Fruit fly (Drosophila melanogaster) whole organism, prepupa: ENCODE data around the gene Ras85D.

Experiments used
- Blimp-1 ChIP-seq: fragments of 200-800 bp; sonication (Bioruptor generic); optimal IDR thresholded peaks from 3 replicates; lab custom pipeline; 2017; ENCODE audit warnings: missing biosample characterization, missing genetic modification characterization, mild to moderate bottlenecking, moderate library complexity, missing genetic modification reagents
- CG10631 ChIP-seq: fragments of 200-800 bp; sonication (Bioruptor generic); optimal IDR thresholded peaks from 2 replicates; lab custom pipeline; 2016; ENCODE audit warnings: missing biosample characterization, missing genetic modification characterization
- CG10669 ChIP-seq: fragments of 200-800 bp; sonication (Bioruptor generic); optimal IDR thresholded peaks from 3 replicates; lab custom pipeline; 2018; ENCODE audit warnings: missing biosample characterization, mild to moderate bottlenecking, missing genetic modification characterization, moderate library complexity
- CG11762 ChIP-seq: fragments of 200-800 bp; sonication (Bioruptor generic); optimal IDR thresholded peaks from 3 replicates; lab custom pipeline; 2016; ENCODE audit warnings: missing biosample characterization, missing genetic modification characterization; ENCODE audit not compliant: insufficient read depth
- CG1621 ChIP-seq: fragments of 200-800 bp; sonication (Bioruptor generic); optimal IDR thresholded peaks from 3 replicates; lab custom pipeline; 2018; ENCODE audit warnings: missing biosample characterization, mild to moderate bottlenecking, missing genetic modification characterization
- CG31627 ChIP-seq: fragments of 200-800 bp; sonication (Bioruptor generic); optimal IDR thresholded peaks from 3 replicates; lab custom pipeline; 2016; ENCODE audit warnings: missing biosample characterization, missing genetic modification characterization
- CG32006 ChIP-seq: fragments of 200-800 bp; sonication (Bioruptor generic); optimal IDR thresholded peaks from 3 replicates; lab custom pipeline; 2017; ENCODE audit warnings: missing biosample characterization, mild to moderate bottlenecking, missing genetic modification characterization
- CG34406 ChIP-seq: fragments of 200-800 bp; sonication (Bioruptor generic); optimal IDR thresholded peaks from 3 replicates; lab custom pipeline; 2016; ENCODE audit warnings: missing biosample characterization, missing genetic modification characterization
- CG6792 ChIP-seq: fragments of 200-800 bp; sonication (Bioruptor generic); optimal IDR thresholded peaks from 3 replicates; lab custom pipeline; 2016; ENCODE audit warnings: missing biosample characterization, missing genetic modification characterization
- CG6854 ChIP-seq: fragments of 200-800 bp; sonication (Bioruptor generic); optimal IDR thresholded peaks from 2 replicates; lab custom pipeline; 2017; ENCODE audit warnings: missing biosample characterization, mild to moderate bottlenecking, missing genetic modification characterization
- CG7368 ChIP-seq: fragments of 200-800 bp; sonication (Bioruptor generic); optimal IDR thresholded peaks from 3 replicates; lab custom pipeline; 2016; ENCODE audit warnings: missing biosample characterization, missing genetic modification characterization
- CG8319 ChIP-seq: fragments of 200-800 bp; sonication (Bioruptor generic); optimal IDR thresholded peaks from 3 replicates; lab custom pipeline; 2016; ENCODE audit warnings: missing biosample characterization, missing genetic modification characterization
- Eip78C ChIP-seq: fragments of 200-800 bp; sonication (Bioruptor generic); peaks from one replicate; lab custom pipeline; 2016; ENCODE audit warnings: missing biosample characterization, missing genetic modification characterization
- Eip93F ChIP-seq: fragments of 200-800 bp; sonication (Bioruptor generic); optimal IDR thresholded peaks from 2 replicates; lab custom pipeline; 2016; ENCODE audit warnings: missing biosample characterization, mild to moderate bottlenecking, missing genetic modification characterization
- Gug ChIP-seq: fragments of 200-800 bp; sonication (Bioruptor generic); IDR thresholded peaks from 2 replicates; pipeline ENCODE4 v1.3.6; 2022; ENCODE audit warnings: missing biosample characterization, missing genetic modification characterization
- Hr39 ChIP-seq: fragments of 200-800 bp; sonication (Bioruptor generic); optimal IDR thresholded peaks from 2 replicates; lab custom pipeline; 2016; ENCODE audit warnings: missing biosample characterization, missing genetic modification characterization
- Lpt ChIP-seq: fragments of 200-800 bp; sonication (Bioruptor generic); optimal IDR thresholded peaks from 3 replicates; lab custom pipeline; 2016; ENCODE audit warnings: missing biosample characterization, missing genetic modification characterization
- Met ChIP-seq: fragments of 200-800 bp; sonication (Bioruptor generic); optimal IDR thresholded peaks from 3 replicates; lab custom pipeline; 2016; ENCODE audit warnings: missing biosample characterization, missing genetic modification characterization
- OdsH ChIP-seq: fragments of 200-800 bp; sonication (Bioruptor generic); optimal IDR thresholded peaks from 3 replicates; lab custom pipeline; 2016; ENCODE audit warnings: missing biosample characterization, missing genetic modification characterization
- Sox102F ChIP-seq: fragments of 200-800 bp; sonication (Bioruptor generic); optimal IDR thresholded peaks from 2 replicates; lab custom pipeline; 2016; ENCODE audit warnings: missing biosample characterization, mild to moderate bottlenecking, missing genetic modification characterization
- Sox14 ChIP-seq: fragments of 200-800 bp; sonication (Bioruptor generic); optimal IDR thresholded peaks from 3 replicates; lab custom pipeline; 2016; ENCODE audit warnings: missing biosample characterization, missing genetic modification characterization
- acj6 ChIP-seq: fragments of 200-800 bp; sonication (Bioruptor generic); optimal IDR thresholded peaks from 3 replicates; lab custom pipeline; 2016; ENCODE audit warnings: missing biosample characterization, missing genetic modification characterization
- cyc ChIP-seq: fragments of 200-800 bp; sonication (Bioruptor generic); optimal IDR thresholded peaks from 3 replicates; lab custom pipeline; 2016; ENCODE audit warnings: missing biosample characterization, missing genetic modification characterization
- dac ChIP-seq: fragments of 200-800 bp; sonication (Bioruptor generic); optimal IDR thresholded peaks from 2 replicates; lab custom pipeline; 2017; ENCODE audit warnings: missing biosample characterization, mild to moderate bottlenecking, missing genetic modification characterization
- dsx ChIP-seq: fragments of 200-800 bp; optimal IDR thresholded peaks from 3 replicates; lab custom pipeline; 2019; ENCODE audit warnings: missing biosample characterization, mild to moderate bottlenecking, missing genetic modification characterization, moderate library complexity; ENCODE audit not compliant: poor library complexity, severe bottlenecking
- eg ChIP-seq: fragments of 200-800 bp; sonication (Bioruptor generic); IDR thresholded peaks from 3 replicates; pipeline ENCODE4 v1.3.6; 2022; ENCODE audit warnings: missing biosample characterization, missing genetic modification characterization
- esn ChIP-seq: fragments of 200-800 bp; sonication (Bioruptor generic); optimal IDR thresholded peaks from 2 replicates; lab custom pipeline; 2016; ENCODE audit warnings: missing biosample characterization, mild to moderate bottlenecking, missing genetic modification characterization, moderate library complexity
- fd59A ChIP-seq: fragments of 200-800 bp; sonication (Bioruptor generic); optimal IDR thresholded peaks from 2 replicates; lab custom pipeline; 2017; ENCODE audit warnings: missing biosample characterization, mild to moderate bottlenecking, missing genetic modification characterization, missing genetic modification reagents
- fd85E ChIP-seq: fragments of 200-800 bp; sonication (Bioruptor generic); optimal IDR thresholded peaks from 3 replicates; lab custom pipeline; 2016; ENCODE audit warnings: missing biosample characterization, missing genetic modification characterization
- fkh ChIP-seq: fragments of 200-800 bp; sonication (Bioruptor generic); optimal IDR thresholded peaks from 3 replicates; lab custom pipeline; 2017; ENCODE audit warnings: missing biosample characterization, mild to moderate bottlenecking, missing genetic modification characterization, moderate library complexity
- lz ChIP-seq: fragments of 200-800 bp; sonication (Bioruptor generic); optimal IDR thresholded peaks from 3 replicates; lab custom pipeline; 2016; ENCODE audit warnings: missing biosample characterization, missing genetic modification characterization
- net ChIP-seq: fragments of 200-800 bp; sonication (Bioruptor generic); optimal IDR thresholded peaks from 3 replicates; lab custom pipeline; 2016; ENCODE audit warnings: missing biosample characterization, missing genetic modification characterization
- pdm3 ChIP-seq: fragments of 200-800 bp; sonication (Bioruptor generic); optimal IDR thresholded peaks from 3 replicates; lab custom pipeline; 2016; ENCODE audit warnings: missing biosample characterization, missing genetic modification characterization
- ss ChIP-seq, 2 experiments: fragments of 200-800 bp; sonication (Bioruptor generic); optimal IDR thresholded peaks; 2 replicates in 1 of 2; 3 replicates in 1 of 2; lab custom pipeline; 2017 to 2018; ENCODE audit warnings: mild to moderate bottlenecking in 2 of 2, missing biosample characterization in 2 of 2, missing genetic modification characterization in 2 of 2, moderate library complexity in 1 of 2
- svp ChIP-seq: fragments of 200-800 bp; sonication (Bioruptor generic); peaks from one replicate; lab custom pipeline; 2016; ENCODE audit warnings: missing biosample characterization, missing genetic modification characterization
- topi ChIP-seq: fragments of 200-800 bp; sonication (Bioruptor generic); optimal IDR thresholded peaks from 3 replicates; lab custom pipeline; 2016; ENCODE audit warnings: missing biosample characterization, missing genetic modification characterization
- vri ChIP-seq: fragments of 200-800 bp; sonication (Bioruptor generic); optimal IDR thresholded peaks from 3 replicates; lab custom pipeline; 2016; ENCODE audit warnings: missing biosample characterization, mild to moderate bottlenecking, missing genetic modification characterization

Gene Ras85D

DNA sequence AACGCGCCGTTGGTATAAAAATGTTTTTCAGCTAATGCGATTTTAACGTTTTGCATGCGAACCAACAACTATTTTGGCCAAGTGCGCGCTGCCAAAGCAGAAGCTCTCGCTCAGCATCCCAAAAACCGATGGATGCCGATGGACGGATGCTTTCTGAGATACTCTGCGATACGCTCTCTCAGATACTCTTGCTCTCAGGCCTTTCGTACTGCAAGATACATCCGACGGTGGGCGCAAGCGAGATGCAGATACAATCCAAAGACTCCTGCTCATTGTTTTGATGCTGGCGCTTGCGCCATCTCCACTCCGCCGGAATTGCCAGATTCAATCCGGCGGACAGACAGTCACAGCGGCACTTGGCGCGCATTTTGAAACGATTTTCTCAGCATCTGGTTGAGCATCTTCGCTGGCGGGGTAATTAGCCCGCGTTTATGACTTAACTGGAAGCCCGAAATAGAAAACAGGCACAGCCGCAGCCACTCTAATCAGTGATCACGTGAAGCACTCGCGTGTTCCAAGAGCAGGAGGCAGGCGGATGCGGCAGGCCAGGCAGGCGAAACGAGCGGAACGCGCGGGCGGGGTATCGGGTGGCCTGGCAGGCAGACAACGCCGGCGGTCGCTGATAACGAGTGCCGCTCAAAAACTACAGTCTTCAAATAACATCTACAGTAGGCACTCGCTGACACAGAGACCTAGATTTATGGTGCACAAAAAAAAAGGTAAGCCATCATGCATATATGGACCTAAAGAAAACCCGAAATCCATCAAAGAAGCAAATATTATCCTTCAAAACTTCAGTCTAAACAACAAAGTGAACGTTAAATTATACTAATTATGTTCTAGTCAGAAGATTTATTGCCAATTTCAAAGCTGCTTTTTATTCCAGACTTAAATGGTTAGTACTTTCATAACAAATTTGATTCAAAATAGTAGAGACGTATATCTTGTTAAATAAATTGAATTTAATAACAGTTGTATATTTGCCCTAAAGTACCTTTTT lies 18.9 kb downstream of the Ras85D start, which contains the start of gene CG16779 (continued):
- TF ChIP-seq eg (GFP tag; lab: Robert Waterston, UW) (no peak), topi (peak; percentile 7), Eip78C (GFP tag; lab: Kevin White, UChicago) (peak; percentile 61), Sox102F (GFP tag; lab: Kevin White, UChicago) (peak; percentile 46), vri (GFP tag; lab: Kevin White, UChicago) (no peak), esn (peak; percentile 53), CG1621 (tag; lab: Kevin White, UChicago) (peak; percentile 52), CG32006 (GFP tag; lab: Kevin White, UChicago) (peak; percentile 67), dac (GFP tag; lab: Kevin White, UChicago) (no peak), Lpt (GFP tag; lab: Kevin White, UChicago) (no peak), svp (GFP tag; lab: Kevin White, UChicago) (peak; percentile 84), fd59A (GFP tag; lab: Kevin White, UChicago) (no peak), Eip93F (GFP tag; lab: Kevin White, UChicago) (no peak), CG6854 (GFP tag; lab: Kevin White, UChicago) (no peak), Gug (GFP tag; lab: Robert Waterston, UW) (no peak)

DNA sequence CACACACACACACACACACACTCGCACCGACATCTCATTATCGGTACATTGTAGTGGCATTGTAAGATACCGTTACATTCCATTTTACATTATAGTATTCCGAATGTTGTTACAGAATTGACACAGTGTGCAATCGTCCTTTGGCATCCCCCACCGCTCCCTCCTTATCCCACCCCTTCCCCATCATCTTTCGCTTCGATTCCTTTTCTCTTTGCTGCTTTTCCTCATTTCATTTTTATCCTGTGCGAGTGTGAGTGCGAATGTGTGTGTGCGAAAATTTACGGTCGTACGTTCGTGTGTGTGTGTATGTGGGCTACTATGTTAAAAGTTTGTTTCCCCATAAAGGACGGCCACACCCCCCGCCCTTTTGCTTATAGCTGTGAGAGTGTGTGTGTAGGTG lies 20.8 kb downstream of the Ras85D start:
- TF ChIP-seq CG11762 (no peak), ss (GFP tag; optimal IDR thresholded peaks at IDR 0.05; lab: Kevin White, UChicago) (no peak), CG7368 (GFP tag; lab: Kevin White, UChicago) (no peak), cyc (GFP tag; lab: Kevin White, UChicago) (no peak), CG6792 (no peak), OdsH (GFP tag; lab: Kevin White, UChicago) (no peak), dsx (no peak), CG34406 (GFP tag; lab: Kevin White, UChicago) (no peak), net (GFP tag; lab: Kevin White, UChicago) (no peak), vri (GFP tag; lab: Kevin White, UChicago) (no peak), Met (no peak), dac (GFP tag; lab: Kevin White, UChicago) (no peak), pdm3 (GFP tag; lab: Kevin White, UChicago) (no peak), acj6 (GFP tag; lab: Kevin White, UChicago) (no peak), fd85E (GFP tag; lab: Kevin White, UChicago) (no peak), CG31627 (no peak), Blimp-1 (GFP tag; lab: Kevin White, UChicago) (no peak), lz (GFP tag; lab: Kevin White, UChicago) (no peak)

DNA sequence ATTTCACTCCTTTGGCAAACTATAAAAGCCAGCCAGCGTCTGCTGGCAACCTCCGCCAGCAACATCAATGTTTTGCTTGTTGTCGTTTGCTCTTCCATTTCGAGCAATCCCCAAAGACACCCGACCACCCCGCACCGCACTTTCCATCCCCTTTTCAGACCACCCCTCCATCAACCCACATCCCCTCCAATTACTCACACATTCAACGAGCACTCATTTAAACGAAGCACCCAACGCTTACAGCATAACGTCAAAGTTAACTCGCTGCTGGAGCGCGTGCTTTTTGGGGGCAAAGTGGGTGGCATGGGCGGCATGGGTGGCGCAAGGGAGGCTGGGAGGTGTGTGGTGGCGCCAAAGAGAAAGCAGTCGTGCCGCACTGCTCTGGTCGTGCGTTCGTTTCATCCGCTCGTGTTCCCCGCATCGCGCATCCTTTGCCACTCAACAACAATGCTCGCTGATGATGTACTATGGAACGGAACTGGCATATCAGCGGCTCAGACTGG lies 21.8 kb downstream of the Ras85D start:
- TF ChIP-seq CG7368 (GFP tag; lab: Kevin White, UChicago) (peak; percentile 12), net (GFP tag; lab: Kevin White, UChicago) (no peak), fkh (GFP tag; lab: Kevin White, UChicago) (peak; percentile 1), CG8319 (GFP tag; lab: Kevin White, UChicago) (no peak), Hr39 (GFP tag; lab: Kevin White, UChicago) (no peak), fd85E (GFP tag; lab: Kevin White, UChicago) (no peak), pdm3 (GFP tag; lab: Kevin White, UChicago) (no peak), Sox14 (GFP tag; lab: Kevin White, UChicago) (no peak), CG10669 (GFP tag; lab: Kevin White, UChicago) (no peak), Gug (GFP tag; lab: Robert Waterston, UW) (0 out of 2 replicates have a peak, but pooled peaks have one; percentile 8), CG10631 (no peak), CG6792 (no peak), vri (GFP tag; lab: Kevin White, UChicago) (no peak), Lpt (GFP tag; lab: Kevin White, UChicago) (no peak), CG6854 (GFP tag; lab: Kevin White, UChicago) (peak; percentile 31), dsx (no peak)
